Worm (Caenorhabditis elegans) whole organism, L4 larva: ENCODE measurements around the gene ugt-8.
A peak's percentile ranks its signal among the peaks of the same experiment; 100 is the strongest.

Experiments used
- F10B5.3 ChIP-seq: sonication (generic microtip); optimal IDR thresholded peaks from 2 replicates; lab custom pipeline; 2016; ENCODE audit warnings: mild to moderate bottlenecking, missing genetic modification characterization, missing compliant biosample characterization
- F49E8.2 ChIP-seq: sonication (generic microtip); optimal IDR thresholded peaks from 2 replicates; lab custom pipeline; 2016; ENCODE audit warnings: missing compliant biosample characterization, mild to moderate bottlenecking, missing genetic modification characterization, borderline replicate concordance
- Y5F2A.4 ChIP-seq: fragments of 200-800 bp; sonication (Bioruptor generic); optimal IDR thresholded peaks from 2 replicates; lab custom pipeline; 2018; ENCODE audit warnings: mild to moderate bottlenecking, missing genetic modification characterization, missing compliant biosample characterization
- ZK337.2 ChIP-seq: fragments of 200-800 bp; sonication (Bioruptor generic); IDR thresholded peaks from 2 replicates; pipeline ENCODE4 v1.3.6; 2022; ENCODE audit warnings: missing genetic modification reagents, missing genetic modification characterization, missing compliant biosample characterization
- ZK546.5 ChIP-seq, 2 experiments: sonication (generic microtip); optimal IDR thresholded peaks; 2 replicates each; lab custom pipeline; 2017; ENCODE audit warnings: missing biosample characterization in 2 of 2, missing genetic modification characterization in 2 of 2
- aha-1 ChIP-seq: fragments of 150-350 bp; peaks from one replicate; lab custom pipeline; 2014; ENCODE audit warnings: missing biosample characterization, missing genetic modification characterization
- arid-1 ChIP-seq: fragments of 200-800 bp; sonication (Bioruptor generic); conservative IDR thresholded peaks from 2 replicates; pipeline ENCODE4 v1.3.6; 2022; ENCODE audit warnings: missing genetic modification reagents, missing genetic modification characterization, missing compliant biosample characterization
- ceh-28 ChIP-seq: fragments of 150-350 bp; optimal IDR thresholded peaks from 2 replicates; lab custom pipeline; 2014; ENCODE audit warnings: missing biosample characterization, missing genetic modification reagents, missing genetic modification characterization
- ceh-32 ChIP-seq: sonication (generic microtip); optimal IDR thresholded peaks from 2 replicates; lab custom pipeline; 2016; ENCODE audit warnings: mild to moderate bottlenecking, missing genetic modification characterization, missing compliant biosample characterization; ENCODE audit not compliant: poor library complexity
- ceh-44 ChIP-seq: fragments of 200-800 bp; sonication (Bioruptor generic); IDR thresholded peaks from 2 replicates; pipeline ENCODE4 v1.3.6; 2022; ENCODE audit warnings: missing genetic modification reagents, missing genetic modification characterization, missing compliant biosample characterization
- ceh-62 ChIP-seq: sonication (generic microtip); optimal IDR thresholded peaks from 2 replicates; lab custom pipeline; 2017; ENCODE audit warnings: missing biosample characterization, missing genetic modification characterization
- ceh-82 ChIP-seq: sonication (generic microtip); optimal IDR thresholded peaks from 2 replicates; lab custom pipeline; 2017; ENCODE audit warnings: missing biosample characterization, missing genetic modification characterization
- ctbp-1 ChIP-seq: fragments of 200-800 bp; sonication (Bioruptor generic); IDR thresholded peaks from 2 replicates; pipeline ENCODE4 v1.3.6; 2022; ENCODE audit warnings: missing genetic modification reagents, missing genetic modification characterization, missing compliant biosample characterization
- daf-12 ChIP-seq: fragments of 150-350 bp; optimal IDR thresholded peaks from 2 replicates; lab custom pipeline; 2014; ENCODE audit warnings: missing biosample characterization, missing genetic modification reagents, missing genetic modification characterization
- daf-19 ChIP-seq: fragments of 200-800 bp; sonication (Bioruptor generic); conservative IDR thresholded peaks from 2 replicates; pipeline ENCODE4 v1.3.6; 2022; ENCODE audit warnings: missing genetic modification characterization, missing compliant biosample characterization
- daf-8 ChIP-seq: fragments of 200-800 bp; sonication (Bioruptor generic); IDR thresholded peaks from 2 replicates; pipeline ENCODE4 v1.3.6; 2022; ENCODE audit warnings: missing genetic modification characterization, missing compliant biosample characterization
- egl-27 ChIP-seq: sonication (generic microtip); optimal IDR thresholded peaks from 3 replicates; lab custom pipeline; 2017; ENCODE audit warnings: missing biosample characterization, missing genetic modification reagents, missing genetic modification characterization
- fos-1 ChIP-seq: fragments of 150-350 bp; optimal IDR thresholded peaks from 2 replicates; lab custom pipeline; 2014; ENCODE audit warnings: missing biosample characterization, missing genetic modification characterization
- hif-1 ChIP-seq, 2 experiments: sonication (generic microtip); optimal IDR thresholded peaks; 2 replicates each; lab custom pipeline; 2016 to 2017; ENCODE audit warnings: missing compliant biosample characterization in 2 of 2, missing genetic modification characterization in 2 of 2, missing genetic modification reagents in 2 of 2, missing genotype in 2 of 2, mild to moderate bottlenecking in 1 of 2
- hlh-11 ChIP-seq: fragments of 200-800 bp; sonication (Bioruptor generic); optimal IDR thresholded peaks from 2 replicates; lab custom pipeline; 2018; ENCODE audit warnings: mild to moderate bottlenecking, missing genetic modification characterization, missing compliant biosample characterization
- lin-38 ChIP-seq: fragments of 200-800 bp; sonication (Bioruptor generic); IDR thresholded peaks from 2 replicates; pipeline ENCODE4 v1.3.6; 2022; ENCODE audit warnings: missing genetic modification reagents, missing genetic modification characterization, missing compliant biosample characterization
- lir-3 ChIP-seq: sonication (generic microtip); optimal IDR thresholded peaks from 2 replicates; lab custom pipeline; 2016; ENCODE audit warnings: mild to moderate bottlenecking, missing genetic modification characterization, missing compliant biosample characterization
- lsy-2 ChIP-seq, 2 experiments: fragments of 150-350 bp in 1 of 2; sonication (generic microtip) in 1 of 2; optimal IDR thresholded peaks; 2 replicates each; lab custom pipeline; 2014 to 2017; ENCODE audit warnings: missing biosample characterization in 2 of 2, missing genetic modification characterization in 2 of 2
- madf-5 ChIP-seq, 2 experiments: fragments of 200-800 bp; sonication (Bioruptor generic); IDR thresholded peaks; 2 replicates each; pipeline ENCODE4 v1.3.6; 2022; ENCODE audit warnings: missing compliant biosample characterization in 2 of 2, missing genetic modification characterization in 2 of 2
- mdl-1 ChIP-seq, 2 experiments: fragments of 150-350 bp in 1 of 2; sonication (generic microtip) in 1 of 2; optimal IDR thresholded peaks; 2 replicates each; lab custom pipeline; 2014 to 2017; ENCODE audit warnings: missing biosample characterization in 2 of 2, missing genetic modification characterization in 2 of 2
- mdt-29 ChIP-seq: fragments of 200-800 bp; sonication (Bioruptor generic); IDR thresholded peaks from 2 replicates; pipeline ENCODE4 v1.3.6; 2022; ENCODE audit warnings: missing genetic modification reagents, missing genetic modification characterization, missing compliant biosample characterization
- mep-1 ChIP-seq: fragments of 150-350 bp; sonication (generic microtip); optimal IDR thresholded peaks from 3 replicates; lab custom pipeline; 2014; ENCODE audit warnings: missing biosample characterization, missing genetic modification characterization
- mes-2 ChIP-seq: sonication (generic microtip); optimal IDR thresholded peaks from 2 replicates; lab custom pipeline; 2016; ENCODE audit warnings: missing genotype, mild to moderate bottlenecking, missing genetic modification characterization, missing compliant biosample characterization; ENCODE audit not compliant: poor library complexity, severe bottlenecking
- mxl-3 ChIP-seq: fragments of 200-800 bp; sonication (Bioruptor generic); optimal IDR thresholded peaks from 2 replicates; lab custom pipeline; 2018; ENCODE audit warnings: mild to moderate bottlenecking, missing genetic modification characterization, missing compliant biosample characterization
- nhr-102 ChIP-seq: sonication (generic microtip); optimal IDR thresholded peaks from 2 replicates; lab custom pipeline; 2016; ENCODE audit warnings: mild to moderate bottlenecking, missing genetic modification characterization, moderate library complexity, missing compliant biosample characterization
- nhr-11 ChIP-seq: fragments of 150-350 bp; optimal IDR thresholded peaks from 2 replicates; lab custom pipeline; 2014; ENCODE audit warnings: missing biosample characterization, missing genetic modification characterization
- nhr-25 ChIP-seq: sonication (generic microtip); optimal IDR thresholded peaks from 2 replicates; lab custom pipeline; 2017; ENCODE audit warnings: missing genetic modification characterization, mild to moderate bottlenecking, missing compliant biosample characterization, antibody characterized with exemption, moderate library complexity, borderline replicate concordance; ENCODE audit not compliant: insufficient read depth
- nhr-28 ChIP-seq: fragments of 150-350 bp; optimal IDR thresholded peaks from 2 replicates; lab custom pipeline; 2014; ENCODE audit warnings: missing biosample characterization, missing genetic modification characterization
- nhr-42 ChIP-seq: fragments of 200-800 bp; sonication (Bioruptor generic); IDR thresholded peaks from 2 replicates; pipeline ENCODE4 v1.3.6; 2022; ENCODE audit warnings: missing genetic modification characterization, missing compliant biosample characterization
- nhr-48 ChIP-seq: sonication (generic microtip); optimal IDR thresholded peaks from 2 replicates; lab custom pipeline; 2016; ENCODE audit warnings: mild to moderate bottlenecking, missing genetic modification characterization, missing compliant biosample characterization
- nhr-76 ChIP-seq: fragments of 150-350 bp; optimal IDR thresholded peaks from 2 replicates; lab custom pipeline; 2014; ENCODE audit warnings: missing biosample characterization, missing genetic modification characterization
- php-3 ChIP-seq: fragments of 200-800 bp; sonication (Bioruptor generic); IDR thresholded peaks from 2 replicates; pipeline ENCODE4 v1.3.6; 2022; ENCODE audit warnings: missing genetic modification reagents, missing genetic modification characterization, missing compliant biosample characterization
- pqm-1 ChIP-seq: sonication (generic microtip); optimal IDR thresholded peaks from 2 replicates; lab custom pipeline; 2017; ENCODE audit warnings: missing biosample characterization, missing genetic modification characterization
- sdz-12 ChIP-seq: fragments of 200-800 bp; sonication (Bioruptor generic); optimal IDR thresholded peaks from 2 replicates; lab custom pipeline; 2018; ENCODE audit warnings: mild to moderate bottlenecking, missing genetic modification characterization, missing compliant biosample characterization
- set-16 ChIP-seq: fragments of 200-800 bp; sonication (Bioruptor generic); IDR thresholded peaks from 2 replicates; pipeline ENCODE4 v1.3.6; 2022; ENCODE audit warnings: missing genetic modification reagents, missing genetic modification characterization, missing compliant biosample characterization
- unc-39 ChIP-seq: sonication (generic microtip); optimal IDR thresholded peaks from 2 replicates; lab custom pipeline; 2017; ENCODE audit warnings: missing biosample characterization, missing genetic modification characterization
- vab-7 ChIP-seq: fragments of 200-800 bp; sonication (Bioruptor generic); IDR thresholded peaks from 2 replicates; pipeline ENCODE4 v1.3.6; 2022; ENCODE audit warnings: missing genetic modification reagents, missing genetic modification characterization, missing compliant biosample characterization
- ztf-7 ChIP-seq: fragments of 150-350 bp; optimal IDR thresholded peaks from 2 replicates; lab custom pipeline; 2014; ENCODE audit warnings: missing biosample characterization, missing genetic modification characterization

ugt-8 gene

DNA sequence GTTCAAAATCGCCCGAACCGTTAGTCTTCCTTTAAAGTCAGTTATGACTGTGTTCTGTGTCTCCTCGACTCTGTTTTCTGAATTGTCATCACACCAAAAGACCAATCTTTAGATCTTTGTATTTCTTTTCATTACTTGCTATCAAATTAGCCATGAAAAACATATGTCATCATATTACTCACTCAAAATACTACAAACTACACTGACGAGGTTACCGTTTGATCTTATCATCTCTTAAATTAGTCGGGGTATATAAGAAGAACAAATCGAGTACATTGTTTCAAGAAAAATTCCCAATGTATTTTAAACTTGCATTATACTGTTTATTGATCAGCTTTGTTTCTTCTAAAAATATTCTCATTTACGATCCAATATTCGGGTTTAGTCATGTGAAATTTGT is 4.9 kb downstream of the ugt-8 start, which contains the start of gene ugt-13 (continued):
- TF ChIP-seq ZK337.2 (GFP tag; lab: Robert Waterston, UW) (no peak), aha-1 (peak; percentile 73), ceh-62 (tag; lab: Kevin White, UChicago) (no peak), set-16 (GFP tag; lab: Robert Waterston, UW) (no peak), ctbp-1 (GFP tag; lab: Robert Waterston, UW) (no peak), nhr-48 (tag; lab: Kevin White, UChicago) (peak; percentile 39), lir-3 (tag; lab: Kevin White, UChicago) (no peak), ceh-28 (tag; lab: Kevin White, UChicago) (no peak), pqm-1 (tag; lab: Kevin White, UChicago) (no peak), nhr-28 (peak; percentile 94), daf-8 (GFP tag; lab: Robert Waterston, UW) (no peak), ztf-7 (peak; percentile 97), ZK546.5 (tag; optimal IDR thresholded peaks at IDR 0.05; lab: Kevin White, UChicago) (no peak), egl-27 (tag; lab: Kevin White, UChicago) (no peak), nhr-11 (tag; lab: Kevin White, UChicago) (no peak), mep-1 (tag; lab: Kevin White, UChicago) (peak; percentile 61), mdl-1 (tag; optimal IDR thresholded peaks at IDR 0.05; lab: Kevin White, UChicago) (no peak), nhr-25 (tag; lab: Kevin White, UChicago) (no peak), nhr-42 (GFP tag; lab: Robert Waterston, UW) (no peak), arid-1 (GFP tag; lab: Robert Waterston, UW) (no peak), lsy-2 (tag; optimal IDR thresholded peaks at IDR 0.05; lab: Kevin White, UChicago) (peak in 1 of 2 experiments; percentile 28), hif-1 (tag; optimal IDR thresholded peaks at IDR 0.05; lab: Kevin White, UChicago) (no peak), ceh-82 (tag; lab: Kevin White, UChicago) (no peak), F49E8.2 (tag; lab: Kevin White, UChicago) (no peak), Y5F2A.4 (GFP tag; lab: Kevin White, UChicago) (no peak), vab-7 (no peak), nhr-102 (tag; lab: Kevin White, UChicago) (peak; percentile 33), mes-2 (tag; lab: Kevin White, UChicago) (no peak), php-3 (GFP tag; lab: Robert Waterston, UW) (no peak)

- no peak for TF ChIP-seq madf-5 (GFP tag; IDR thresholded peaks at IDR 0.05; lab: Robert Waterston, UW)
- TF ChIP-seq sdz-12: no peak
- peak; percentile 32 for TF ChIP-seq aha-1
- no peak for TF ChIP-seq lin-38 (GFP tag; lab: Robert Waterston, UW)
- peak; percentile 43 for TF ChIP-seq nhr-28
- no peak for TF ChIP-seq set-16 (GFP tag; lab: Robert Waterston, UW)
- TF ChIP-seq hlh-11 (tag; lab: Kevin White, UChicago): peak; percentile 16
- peak in 1 of 2 experiments; percentile 33 for TF ChIP-seq mdl-1 (tag; optimal IDR thresholded peaks at IDR 0.05; lab: Kevin White, UChicago)
- TF ChIP-seq nhr-48 (tag; lab: Kevin White, UChicago): peak; percentile 19
- TF ChIP-seq, all 104 proteins: peak for 5
Measured at ce11 chrV:4912313-4912712, 8.6 kb downstream of the ugt-8 start, which contains the start of gene H23N18.5. TSS of gene H23N18.5 (minus strand) at chrV:4912381.

DNA sequence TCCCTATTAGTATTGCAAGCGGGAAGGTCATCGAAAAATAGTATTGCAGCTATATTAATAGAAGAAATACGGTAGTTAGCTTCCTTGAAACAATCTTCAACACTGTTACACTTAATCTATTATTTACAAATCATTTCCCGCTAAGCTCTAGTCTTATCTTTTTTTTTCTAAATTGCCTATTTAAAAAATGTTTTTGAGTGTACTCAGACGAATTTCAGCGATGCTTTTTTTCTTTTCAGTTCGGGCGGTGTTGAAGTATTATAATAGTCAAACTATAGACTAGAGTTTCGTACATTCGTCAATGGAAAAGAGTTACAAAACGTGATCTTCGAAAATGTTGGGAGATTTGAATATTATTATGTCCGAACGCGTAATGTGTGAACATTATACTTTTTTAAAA is 10.1 kb downstream of the ugt-8 start:
- TF ChIP-seq ceh-44 (no peak), nhr-76 (tag; lab: Kevin White, UChicago) (no peak), ceh-32 (tag; lab: Kevin White, UChicago) (no peak), hlh-11 (tag; lab: Kevin White, UChicago) (no peak), daf-19 (GFP tag; lab: Robert Waterston, UW) (no peak), F10B5.3 (tag; lab: Kevin White, UChicago) (no peak), mxl-3 (GFP tag; lab: Kevin White, UChicago) (no peak), mdl-1 (tag; optimal IDR thresholded peaks at IDR 0.05; lab: Kevin White, UChicago) (no peak), ztf-7 (no peak), ctbp-1 (GFP tag; lab: Robert Waterston, UW) (no peak), daf-12 (tag; lab: Kevin White, UChicago) (no peak), fos-1 (tag; lab: Kevin White, UChicago) (no peak), hif-1 (tag; optimal IDR thresholded peaks at IDR 0.05; lab: Kevin White, UChicago) (no peak), unc-39 (tag; lab: Kevin White, UChicago) (no peak), lin-38 (GFP tag; lab: Robert Waterston, UW) (no peak), mdt-29 (no peak)
